Worm (Caenorhabditis elegans): Measurements from ENCODE around the gene pudl-2.
A peak's percentile ranks its signal among the peaks of the same experiment; 100 is the strongest.

pudl-2 gene

DNA sequence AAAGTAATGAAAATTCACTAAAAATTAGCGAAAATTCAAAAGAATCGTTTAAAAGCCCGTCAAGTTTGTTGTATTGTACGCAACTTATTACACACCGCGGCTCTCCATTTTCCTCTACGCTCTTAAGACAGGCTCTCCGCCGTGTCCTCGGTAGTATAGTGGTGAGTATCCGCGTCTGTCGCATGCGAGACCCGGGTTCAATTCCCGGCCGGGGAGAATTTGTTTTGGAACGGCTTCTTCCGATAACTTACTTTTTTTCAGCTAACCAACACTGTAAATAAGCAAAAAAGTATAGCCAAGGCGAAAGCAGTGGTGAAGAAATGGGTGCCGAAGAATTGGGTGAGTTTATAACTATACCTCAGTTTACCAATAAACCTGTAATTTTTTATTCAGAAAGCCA is 32.4 kb upstream of the pudl-2 start (continued):
- TF ChIP-seq hmg-20 (GFP tag; IDR thresholded peaks at IDR 0.05) (peak; percentile 58; the same call in 1 of the 2 replicates), ceh-79 (tag; optimal IDR thresholded peaks at IDR 0.05) (no peak), mes-4 (tag; optimal IDR thresholded peaks at IDR 0.05) (no peak), ztf-28 (GFP tag; IDR thresholded peaks at IDR 0.05) (peak; percentile 43; the same call in 1 of the 2 replicates), madf-3 (GFP tag; IDR thresholded peaks at IDR 0.05) (0 out of 2 replicates have a peak, but pooled peaks have one; percentile 54), pbrm-1 (GFP tag; IDR thresholded peaks at IDR 0.05) (0 out of 2 replicates have a peak, but pooled peaks have one; percentile 39), tbp1 (GFP tag; optimal IDR thresholded peaks at IDR 0.05) (peak; percentile 96), rpc-1 (optimal IDR thresholded peaks at IDR 0.05) (peak; percentile 66), rpc-1 (tag; optimal IDR thresholded peaks at IDR 0.05) (peak; percentile 85), nfyb-1 (GFP tag; IDR thresholded peaks at IDR 0.05) (no peak), F23B12.7 (tag; optimal IDR thresholded peaks at IDR 0.05; ENCODE audit: insufficient read depth) (peak; percentile 29), lsl-1 (GFP tag; optimal IDR thresholded peaks at IDR 0.05) (peak; percentile 9), madf-6 (GFP tag; IDR thresholded peaks at IDR 0.05) (peak; percentile 58; the same call in 1 of the 2 replicates), attf-6 (GFP tag; IDR thresholded peaks at IDR 0.05) (peak; percentile 52; the same call in 1 of the 2 replicates), ztf-26 (tag; optimal IDR thresholded peaks at IDR 0.05) (no peak), snpc-1.3 (tag; optimal IDR thresholded peaks at IDR 0.05; ENCODE audit: insufficient read depth) (peak; percentile 25), snpc-3.4 (tag; optimal IDR thresholded peaks at IDR 0.05) (peak; percentile 7)

DNA sequence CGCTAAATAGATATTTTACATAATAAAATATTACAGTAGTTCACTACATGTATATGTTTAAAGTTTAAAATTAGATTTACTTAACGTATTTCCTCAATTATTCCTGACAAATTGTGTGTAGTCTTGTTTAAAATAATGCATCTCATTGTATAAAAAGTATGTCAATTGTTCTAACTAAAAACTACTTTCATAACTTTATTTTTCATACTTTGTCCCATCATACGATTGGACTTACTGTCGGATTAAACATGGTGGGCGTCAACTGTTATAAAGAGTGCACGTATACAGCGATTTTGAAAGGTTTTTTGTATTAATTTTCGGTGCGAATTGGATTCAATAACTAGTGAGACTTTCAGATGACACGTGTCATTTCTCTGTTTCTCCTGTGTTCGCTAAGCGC is 31.0 kb upstream of the pudl-2 start, which contains the start of gene Y54G2A.32:
TSS of gene Y54G2A.32 (plus strand) at position 301 of the 400 bp plus-strand sequence.
- TF ChIP-seq ztf-6 (GFP tag; IDR thresholded peaks at IDR 0.05) (no peak), lsy-27 (tag; optimal IDR thresholded peaks at IDR 0.05; ENCODE audit: borderline replicate concordance, insufficient read depth) (no peak), lsl-1 (GFP tag; optimal IDR thresholded peaks at IDR 0.05) (no peak), dox-1 (GFP tag; IDR thresholded peaks at IDR 0.05) (no peak), ceh-79 (tag; optimal IDR thresholded peaks at IDR 0.05) (no peak), atf-7 (tag; optimal IDR thresholded peaks at IDR 0.05) (no peak)

DNA sequence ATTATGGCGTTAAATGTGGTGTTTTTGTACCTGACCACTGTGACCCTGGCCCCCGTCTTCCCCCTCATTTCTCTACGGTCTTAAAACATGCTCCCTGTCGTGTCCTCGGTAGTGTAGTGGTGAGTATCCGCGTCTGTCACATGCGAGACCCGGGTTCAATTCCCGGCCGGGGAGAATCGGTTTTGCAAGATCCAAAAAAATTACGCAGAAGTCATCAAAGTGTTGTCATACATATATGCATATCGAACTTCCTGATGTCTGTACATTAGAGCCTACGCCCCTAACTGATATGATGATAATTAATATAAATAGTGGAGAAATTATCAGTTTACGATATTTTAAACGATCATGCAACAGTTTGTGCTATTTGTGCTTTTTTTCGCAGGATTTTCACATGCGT is 29.1 kb upstream of the pudl-2 start, which contains the start of gene Y54G2A.45:
TSS of gene Y54G2A.45 (plus strand) at position 333 of the 400 bp plus-strand sequence.
- no peak for TF ChIP-seq aptf-3 (GFP tag; IDR thresholded peaks at IDR 0.05)
- TF ChIP-seq mxl-1 (tag; optimal IDR thresholded peaks at IDR 0.05): peak; percentile 79
- peak; percentile 71 for TF ChIP-seq lin-40 (tag; optimal IDR thresholded peaks at IDR 0.05)
- peak; percentile 15 for TF ChIP-seq xnd-1 (tag; optimal IDR thresholded peaks at IDR 0.05)
- peak; percentile 52 for TF ChIP-seq tlf-1 (GFP tag; optimal IDR thresholded peaks at IDR 0.05)
- TF ChIP-seq nfyb-1 (GFP tag; IDR thresholded peaks at IDR 0.05): peak; percentile 78
- 0 out of 2 replicates have a peak, but pooled peaks have one; percentile 38 for TF ChIP-seq Y53G8AR.9 (GFP tag; conservative IDR thresholded peaks at IDR 0.05)
- TF ChIP-seq rcor-1 (GFP tag; IDR thresholded peaks at IDR 0.05): peak; percentile 66
- TF ChIP-seq lir-1 (GFP tag; conservative IDR thresholded peaks at IDR 0.05): 0 out of 2 replicates have a peak, but pooled peaks have one; percentile 15
- TF ChIP-seq unc-62 (GFP tag; optimal IDR thresholded peaks at IDR 0.05): no peak
- peak; percentile 56 for TF ChIP-seq attf-3 (GFP tag; conservative IDR thresholded peaks at IDR 0.05)
- TF ChIP-seq F39B2.1 (GFP tag; IDR thresholded peaks at IDR 0.05): no peak
- TF ChIP-seq ztf-18 (tag; optimal IDR thresholded peaks at IDR 0.05): peak; percentile 84
- TF ChIP-seq pbrm-1 (GFP tag; IDR thresholded peaks at IDR 0.05): peak; percentile 76
- no peak for TF ChIP-seq F52B5.7 (tag; optimal IDR thresholded peaks at IDR 0.05)
- peak; percentile 59 for TF ChIP-seq lsl-1 (GFP tag; optimal IDR thresholded peaks at IDR 0.05)
- TF ChIP-seq ekl-4 (GFP tag; IDR thresholded peaks at IDR 0.05): peak; percentile 68; the same call in 1 of the 2 replicates
- peak; percentile 92 for TF ChIP-seq B0261.1 (tag; optimal IDR thresholded peaks at IDR 0.05)
- peak; percentile 46 for TF ChIP-seq F33H1.4 (GFP tag; IDR thresholded peaks at IDR 0.05)
- TF ChIP-seq ztf-6 (GFP tag; IDR thresholded peaks at IDR 0.05): no peak
- no peak for TF ChIP-seq hlh-26 (GFP tag; conservative IDR thresholded peaks at IDR 0.05)
- TF ChIP-seq nhr-90 (tag; optimal IDR thresholded peaks at IDR 0.05): peak; percentile 94
- TF ChIP-seq Y56A3A.18 (GFP tag; IDR thresholded peaks at IDR 0.05): peak; percentile 90; the same call in 1 of the 2 replicates
- peak in 2 of 3 experiments; percentile 35 to 40 for TF ChIP-seq lin-35 (GFP tag; optimal IDR thresholded peaks at IDR 0.05)
- TF ChIP-seq let-607 (tag; optimal IDR thresholded peaks at IDR 0.05): peak; percentile 44 to 65
- TF ChIP-seq ceh-58 (GFP tag; IDR thresholded peaks at IDR 0.05): no peak
- TF ChIP-seq zim-3 (tag; optimal IDR thresholded peaks at IDR 0.05): peak; percentile 56
- TF ChIP-seq K11D2.4 (GFP tag; IDR thresholded peaks at IDR 0.05): peak; percentile 56; the same call in 1 of the 2 replicates

Data from whole organism, young adult.